Fruit fly (Drosophila melanogaster) whole organism, adult: Measurements from ENCODE around the gene CG43127.

Experiments
- CG14711 ChIP-seq: fragments of 200-800 bp; sonication (Bioruptor generic); optimal IDR thresholded peaks from 2 replicates; lab custom pipeline; 2018; ENCODE audit warnings: missing biosample characterization, mild to moderate bottlenecking, missing genetic modification characterization, moderate library complexity
- CG1620 ChIP-seq: fragments of 200-800 bp; sonication (Bioruptor generic); optimal IDR thresholded peaks from 2 replicates; lab custom pipeline; 2016; ENCODE audit warnings: missing biosample characterization, missing genetic modification characterization
- CG33017 ChIP-seq: fragments of 200-800 bp; sonication (Bioruptor generic); optimal IDR thresholded peaks from 2 replicates; lab custom pipeline; 2018; ENCODE audit warnings: missing biosample characterization, mild to moderate bottlenecking, missing genetic modification characterization, moderate library complexity
- CG5204 ChIP-seq: fragments of 200-800 bp; sonication (Bioruptor generic); optimal IDR thresholded peaks from 2 replicates; lab custom pipeline; 2016; ENCODE audit warnings: missing biosample characterization, missing genetic modification characterization
- Mnt ChIP-seq: fragments of 200-800 bp; sonication (Bioruptor generic); optimal IDR thresholded peaks from 2 replicates; lab custom pipeline; 2016; ENCODE audit warnings: missing biosample characterization, mild to moderate bottlenecking, missing genetic modification characterization
- bab1 ChIP-seq: fragments of 200-800 bp; sonication (Bioruptor generic); optimal IDR thresholded peaks from 3 replicates; lab custom pipeline; 2019; ENCODE audit warnings: missing biosample characterization, mild to moderate bottlenecking, missing genetic modification characterization, moderate library complexity
- kay ChIP-seq: fragments of 200-800 bp; sonication (Bioruptor generic); peaks from one replicate; lab custom pipeline; 2016; ENCODE audit warnings: missing biosample characterization, missing genetic modification characterization, borderline replicate concordance

DNA sequence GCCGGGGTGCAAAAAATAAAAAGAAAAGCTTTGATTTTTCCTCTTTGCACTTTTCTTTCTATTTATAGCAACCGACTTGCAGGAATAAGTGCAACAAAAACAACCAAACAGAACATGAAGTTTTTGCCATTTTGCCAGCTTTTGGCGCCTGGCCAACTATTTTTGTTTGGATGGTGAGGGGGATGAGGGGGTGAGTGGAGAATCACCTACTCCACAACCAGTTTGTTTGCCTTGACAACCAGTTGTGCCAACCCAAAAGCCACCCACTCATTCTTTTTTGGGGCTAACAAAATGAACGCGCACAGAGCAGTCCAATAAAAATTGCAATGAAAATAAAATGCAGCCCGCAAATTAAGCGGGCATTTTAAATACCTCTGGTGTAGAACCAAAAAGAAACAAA, 31.9 kb upstream of the CG43127 start:
- TF ChIP-seq CG33017 = no peak
- TF ChIP-seq CG5204 = no peak
- TF ChIP-seq Mnt = no peak
- no peak for TF ChIP-seq kay (GFP tag; lab: Kevin White, UChicago)
- no peak for TF ChIP-seq CG14711 (tag; lab: Kevin White, UChicago)
- TF ChIP-seq CG1620 (GFP tag; lab: Kevin White, UChicago) = no peak
- TF ChIP-seq bab1 (GFP tag; lab: Kevin White, UChicago) = no peak
